Fruit fly (Drosophila melanogaster) whole organism, embryonic: ENCODE measurements around the gene CG9673.

Experiments used
- CG10959 ChIP-seq: fragments of 200-800 bp; sonication (Bioruptor generic); IDR thresholded peaks from 2 replicates; pipeline ENCODE4 v1.3.6; 2022; ENCODE audit warnings: missing biosample characterization, missing genetic modification characterization
- CG12219 ChIP-seq: fragments of 200-800 bp; sonication (Bioruptor generic); optimal IDR thresholded peaks from 3 replicates; lab custom pipeline; 2018; ENCODE audit warnings: missing biosample characterization, mild to moderate bottlenecking, missing genetic modification characterization
- CG12769 ChIP-seq: fragments of 200-800 bp; sonication (Bioruptor generic); optimal IDR thresholded peaks from 2 replicates; lab custom pipeline; 2019; ENCODE audit warnings: missing biosample characterization, mild to moderate bottlenecking, missing genetic modification characterization, moderate library complexity
- CG14965 ChIP-seq: fragments of 200-800 bp; sonication (Bioruptor generic); optimal IDR thresholded peaks from 2 replicates; lab custom pipeline; 2016; ENCODE audit warnings: missing biosample characterization, missing genetic modification characterization, borderline replicate concordance
- CG15479 ChIP-seq: fragments of 200-800 bp; sonication (Bioruptor generic); optimal IDR thresholded peaks from 3 replicates; lab custom pipeline; 2019; ENCODE audit warnings: missing biosample characterization, mild to moderate bottlenecking, missing genetic modification characterization, moderate library complexity
- CG17359 ChIP-seq: fragments of 200-800 bp; sonication (Bioruptor generic); optimal IDR thresholded peaks from 3 replicates; lab custom pipeline; 2018; ENCODE audit warnings: missing biosample characterization, mild to moderate bottlenecking, missing genetic modification characterization, moderate library complexity
- CG17361 ChIP-seq: fragments of 200-800 bp; sonication (Bioruptor generic); IDR thresholded peaks from 3 replicates; pipeline ENCODE4 v1.3.6; 2022; ENCODE audit warnings: missing biosample characterization, missing genetic modification characterization
- CG18262 ChIP-seq: fragments of 200-800 bp; optimal IDR thresholded peaks from 3 replicates; lab custom pipeline; 2019; ENCODE audit warnings: missing biosample characterization, mild to moderate bottlenecking, missing genetic modification characterization, moderate library complexity
- CG18619 ChIP-seq: fragments of 200-800 bp; sonication (Bioruptor generic); optimal IDR thresholded peaks from 3 replicates; lab custom pipeline; 2017; ENCODE audit warnings: missing biosample characterization, mild to moderate bottlenecking, missing genetic modification characterization
- CG2199 ChIP-seq: fragments of 200-800 bp; sonication (Bioruptor generic); IDR thresholded peaks from 3 replicates; pipeline ENCODE4 v1.3.6; 2022; ENCODE audit warnings: missing biosample characterization, missing genetic modification characterization
- CG2712 ChIP-seq: fragments of 200-800 bp; optimal IDR thresholded peaks from 3 replicates; lab custom pipeline; 2019; ENCODE audit warnings: missing biosample characterization, mild to moderate bottlenecking, missing genetic modification characterization, moderate library complexity
- CG2875 ChIP-seq: fragments of 200-800 bp; sonication (Bioruptor generic); optimal IDR thresholded peaks from 2 replicates; lab custom pipeline; 2017; ENCODE audit warnings: missing biosample characterization, mild to moderate bottlenecking, missing genetic modification characterization, missing genetic modification reagents
- CG30020 ChIP-seq: fragments of 200-800 bp; optimal IDR thresholded peaks from 2 replicates; lab custom pipeline; 2019; ENCODE audit warnings: missing biosample characterization, mild to moderate bottlenecking, missing genetic modification characterization, moderate library complexity
- CG31365 ChIP-seq: fragments of 200-800 bp; sonication (Bioruptor generic); optimal IDR thresholded peaks from 2 replicates; lab custom pipeline; 2018; ENCODE audit warnings: missing biosample characterization, mild to moderate bottlenecking, missing genetic modification characterization
- CG3163 ChIP-seq: fragments of 200-800 bp; sonication (Bioruptor generic); optimal IDR thresholded peaks from 3 replicates; lab custom pipeline; 2016; ENCODE audit warnings: missing biosample characterization, missing genetic modification characterization
- CG33557 ChIP-seq: fragments of 200-800 bp; sonication (Bioruptor generic); optimal IDR thresholded peaks from 2 replicates; lab custom pipeline; 2019; ENCODE audit warnings: missing biosample characterization, mild to moderate bottlenecking, missing genetic modification characterization, moderate library complexity
- CG34224 ChIP-seq: fragments of 200-800 bp; sonication (Bioruptor generic); IDR thresholded peaks from 3 replicates; pipeline ENCODE4 v1.3.6; 2022; ENCODE audit warnings: missing biosample characterization, missing genetic modification characterization; ENCODE audit not compliant: partially characterized antibody
- CG43689 ChIP-seq: fragments of 200-800 bp; sonication (Bioruptor generic); IDR thresholded peaks from 2 replicates; pipeline ENCODE4 v1.3.6; 2022; ENCODE audit warnings: missing biosample characterization, missing genetic modification characterization
- CG4424 ChIP-seq: fragments of 200-800 bp; sonication (Bioruptor generic); optimal IDR thresholded peaks from 3 replicates; lab custom pipeline; 2016; ENCODE audit warnings: missing biosample characterization, missing genetic modification characterization
- CG6254 ChIP-seq: fragments of 200-800 bp; sonication (Bioruptor generic); optimal IDR thresholded peaks from 3 replicates; lab custom pipeline; 2017; ENCODE audit warnings: mild to moderate bottlenecking, missing biosample characterization, missing genetic modification reagents, missing genetic modification characterization
- CG6272 ChIP-seq: fragments of 200-800 bp; sonication (Bioruptor generic); IDR thresholded peaks from 2 replicates; pipeline ENCODE4 v1.3.6; 2022; ENCODE audit warnings: missing biosample characterization, missing genetic modification characterization
- CG9609 ChIP-seq: fragments of 200-800 bp; sonication (Bioruptor generic); optimal IDR thresholded peaks from 3 replicates; lab custom pipeline; 2016; ENCODE audit warnings: missing biosample characterization, missing genetic modification characterization
- CkIIα-i1 ChIP-seq: fragments of 200-800 bp; sonication (Bioruptor generic); IDR thresholded peaks from 2 replicates; pipeline ENCODE4 v1.3.6; 2022; ENCODE audit warnings: missing biosample characterization, missing genetic modification characterization
- CoRest ChIP-seq: fragments of 200-800 bp; sonication (Bioruptor generic); optimal IDR thresholded peaks from 3 replicates; lab custom pipeline; 2018; ENCODE audit warnings: missing biosample characterization, mild to moderate bottlenecking, missing genetic modification characterization, moderate library complexity
- D ChIP-seq, 2 experiments: fragments of 200-800 bp in 1 of 2; fragments of >200 bp in 1 of 2; sonication (Bioruptor generic) in 1 of 2; optimal IDR thresholded peaks; 2 replicates in 1 of 2; 3 replicates in 1 of 2; lab custom pipeline; 2017; ENCODE audit warnings: mild to moderate bottlenecking in 1 of 2, missing biosample characterization in 1 of 2, missing genetic modification characterization in 1 of 2, missing genetic modification reagents in 1 of 2
- ERR ChIP-seq: fragments of 200-800 bp; sonication (Bioruptor generic); optimal IDR thresholded peaks from 2 replicates; lab custom pipeline; 2016; ENCODE audit warnings: missing biosample characterization, missing genetic modification characterization
- Ets65A ChIP-seq: fragments of 200-800 bp; sonication (Bioruptor generic); peaks from one replicate; lab custom pipeline; 2016; ENCODE audit warnings: missing biosample characterization, missing genetic modification characterization
- Hmr ChIP-seq: fragments of 200-800 bp; sonication (Bioruptor generic); optimal IDR thresholded peaks from 3 replicates; lab custom pipeline; 2017; ENCODE audit warnings: mild to moderate bottlenecking, missing biosample characterization, missing genetic modification reagents, missing genetic modification characterization
- Hr39 ChIP-seq: fragments of >200 bp; optimal IDR thresholded peaks from 2 replicates; lab custom pipeline; 2017
- Lhr ChIP-seq: fragments of 200-800 bp; sonication (Bioruptor generic); optimal IDR thresholded peaks from 3 replicates; lab custom pipeline; 2017; ENCODE audit warnings: mild to moderate bottlenecking, missing biosample characterization, missing genetic modification reagents, missing genetic modification characterization
- Mrtf ChIP-seq: fragments of 200-800 bp; sonication (Bioruptor generic); IDR thresholded peaks from 3 replicates; pipeline ENCODE4 v1.3.6; 2022; ENCODE audit warnings: missing biosample characterization, missing genetic modification characterization
- Nf-YB ChIP-seq: fragments of 200-800 bp; sonication (Bioruptor generic); optimal IDR thresholded peaks from 3 replicates; lab custom pipeline; 2019; ENCODE audit warnings: missing biosample characterization, mild to moderate bottlenecking, missing genetic modification characterization, moderate library complexity
- Opbp ChIP-seq: fragments of 200-800 bp; sonication (Bioruptor generic); IDR thresholded peaks from 3 replicates; pipeline ENCODE4 v1.3.6; 2022; ENCODE audit warnings: missing biosample characterization, missing genetic modification characterization; ENCODE audit not compliant: partially characterized antibody
- Sox100B ChIP-seq: fragments of 200-800 bp; sonication (Bioruptor generic); optimal IDR thresholded peaks from 3 replicates; lab custom pipeline; 2018; ENCODE audit warnings: missing biosample characterization, mild to moderate bottlenecking, missing genetic modification characterization
- Trl ChIP-seq, 3 experiments: fragments of >200 bp in 2 of 3; fragments of 200-800 bp in 1 of 3; sonication (Bioruptor generic) in 1 of 3; optimal IDR thresholded peaks; 2 replicates in 1 of 3; 3 replicates in 2 of 3; lab custom pipeline; 2016 to 2017; ENCODE audit warnings: missing biosample characterization in 1 of 3, missing genetic modification characterization in 1 of 3
- Xrp1 ChIP-seq: fragments of 200-800 bp; sonication (Bioruptor generic); IDR thresholded peaks from 2 replicates; pipeline ENCODE4 v1.3.6; 2022; ENCODE audit warnings: missing biosample characterization, missing genetic modification characterization
- ash1 ChIP-seq: fragments of 200-800 bp; sonication (Bioruptor generic); optimal IDR thresholded peaks from 2 replicates; lab custom pipeline; 2018; ENCODE audit warnings: missing biosample characterization, mild to moderate bottlenecking, missing genetic modification characterization
- btn ChIP-seq: fragments of 200-800 bp; sonication (Bioruptor generic); optimal IDR thresholded peaks from 2 replicates; lab custom pipeline; 2016; ENCODE audit warnings: missing biosample characterization, missing genetic modification characterization
- chm ChIP-seq: fragments of 200-800 bp; sonication (Bioruptor generic); IDR thresholded peaks from 2 replicates; pipeline ENCODE4 v1.3.6; 2022; ENCODE audit warnings: missing biosample characterization, missing genetic modification characterization
- dmrt99B ChIP-seq: fragments of 200-800 bp; sonication (Bioruptor generic); optimal IDR thresholded peaks from 2 replicates; lab custom pipeline; 2018; ENCODE audit warnings: missing biosample characterization, mild to moderate bottlenecking, missing genetic modification characterization, moderate library complexity
- knrl ChIP-seq: fragments of 200-800 bp; sonication (Bioruptor generic); IDR thresholded peaks from 3 replicates; pipeline ENCODE4 v1.3.6; 2022; ENCODE audit warnings: missing biosample characterization, missing genetic modification characterization; ENCODE audit not compliant: partially characterized antibody
- pnt ChIP-seq: fragments of 200-800 bp; sonication (Bioruptor generic); optimal IDR thresholded peaks from 3 replicates; lab custom pipeline; 2016; ENCODE audit warnings: missing biosample characterization, missing genetic modification characterization
- ro ChIP-seq: fragments of 200-800 bp; sonication (Bioruptor generic); IDR thresholded peaks from 2 replicates; pipeline ENCODE4 v1.3.6; 2022; ENCODE audit warnings: missing biosample characterization, missing genetic modification characterization
- slou ChIP-seq: fragments of 200-800 bp; sonication (Bioruptor generic); optimal IDR thresholded peaks from 3 replicates; lab custom pipeline; 2016; ENCODE audit warnings: missing biosample characterization, missing genetic modification characterization
- slp2 ChIP-seq: fragments of 200-800 bp; sonication (Bioruptor generic); optimal IDR thresholded peaks from 2 replicates; lab custom pipeline; 2016; ENCODE audit warnings: missing biosample characterization, missing genetic modification characterization
- sob ChIP-seq: fragments of 200-800 bp; sonication (Bioruptor generic); IDR thresholded peaks from 2 replicates; pipeline ENCODE4 v1.3.6; 2022; ENCODE audit warnings: missing biosample characterization, missing genetic modification characterization
- ssp ChIP-seq: fragments of 200-800 bp; sonication (Bioruptor generic); IDR thresholded peaks from 2 replicates; pipeline ENCODE4 v1.3.6; 2022; ENCODE audit warnings: missing biosample characterization, missing genetic modification characterization
- trem ChIP-seq: fragments of 200-800 bp; optimal IDR thresholded peaks from 3 replicates; lab custom pipeline; 2019; ENCODE audit warnings: missing biosample characterization, mild to moderate bottlenecking, missing genetic modification characterization, moderate library complexity
- wdn ChIP-seq: fragments of 200-800 bp; sonication (Bioruptor generic); IDR thresholded peaks from 2 replicates; pipeline ENCODE4 v1.3.6; 2022; ENCODE audit warnings: missing biosample characterization, missing genetic modification characterization
- zen ChIP-seq: fragments of 200-800 bp; sonication (Bioruptor generic); optimal IDR thresholded peaks from 3 replicates; lab custom pipeline; 2018; ENCODE audit warnings: missing biosample characterization, mild to moderate bottlenecking, missing genetic modification characterization, moderate library complexity
- zf30C ChIP-seq: fragments of 200-800 bp; sonication (Bioruptor generic); optimal IDR thresholded peaks from 3 replicates; lab custom pipeline; 2018; ENCODE audit warnings: missing biosample characterization, mild to moderate bottlenecking, missing genetic modification characterization

CG9673 gene

dm6 chrX:16746824-16747223, 43.1 kb upstream of the CG9673 start (continued):
- TF ChIP-seq slou (GFP tag; lab: Kevin White, UChicago): no peak
- TF ChIP-seq CG43689 (GFP tag; lab: Robert Waterston, UW): no peak
- TF ChIP-seq ssp (GFP tag; lab: Robert Waterston, UW): no peak
- TF ChIP-seq CoRest (tag; lab: Kevin White, UChicago): no peak
- TF ChIP-seq Sox100B (GFP tag; lab: Kevin White, UChicago): peak; percentile 11
- peak; percentile 11 for TF ChIP-seq CG17359 (tag; lab: Kevin White, UChicago)
- no peak for TF ChIP-seq Nf-YB (GFP tag; lab: Kevin White, UChicago)
- TF ChIP-seq CG33557: no peak
- no peak for TF ChIP-seq CG2875 (GFP tag; lab: Kevin White, UChicago)
- no peak for TF ChIP-seq CG9609 (GFP tag; lab: Kevin White, UChicago)
- TF ChIP-seq CkIIα-i1 (GFP tag; lab: Robert Waterston, UW): no peak
- TF ChIP-seq knrl (GFP tag; lab: Robert Waterston, UW): no peak
- no peak for TF ChIP-seq Hr39 (lab: Kevin White, UChicago)
- no peak for TF ChIP-seq CG2712 (tag; lab: Kevin White, UChicago)
- TF ChIP-seq slp2 (GFP tag; lab: Kevin White, UChicago): no peak
- TF ChIP-seq Opbp: no peak
- TF ChIP-seq ERR: no peak
- TF ChIP-seq CG18262 (tag; lab: Kevin White, UChicago): no peak
- TF ChIP-seq CG4424 (GFP tag; lab: Kevin White, UChicago): peak; percentile 34
- TF ChIP-seq zf30C (GFP tag; lab: Kevin White, UChicago): no peak
- TF ChIP-seq CG15479 (GFP tag; lab: Kevin White, UChicago): no peak
- peak; percentile 3 for TF ChIP-seq Ets65A (GFP tag; lab: Kevin White, UChicago)
- no peak for TF ChIP-seq CG31365 (tag; lab: Kevin White, UChicago)
- no peak for TF ChIP-seq CG34224 (GFP tag; lab: Robert Waterston, UW)
- no peak for TF ChIP-seq CG18619 (GFP tag; lab: Kevin White, UChicago)
- no peak for TF ChIP-seq ash1 (GFP tag; lab: Kevin White, UChicago)
- TF ChIP-seq CG12769 (tag; lab: Kevin White, UChicago): no peak
- TF ChIP-seq CG2199 (GFP tag; lab: Robert Waterston, UW): peak; percentile 92
- TF ChIP-seq trem: peak; percentile 69
- no peak for TF ChIP-seq Lhr (GFP tag; lab: Kevin White, UChicago)
- no peak for TF ChIP-seq CG30020 (tag; lab: Kevin White, UChicago)
- no peak for TF ChIP-seq pnt (GFP tag; lab: Kevin White, UChicago)
- TF ChIP-seq zen (tag; lab: Kevin White, UChicago): no peak
- TF ChIP-seq Xrp1 (GFP tag; lab: Robert Waterston, UW): 0 out of 2 replicates have a peak, but pooled peaks have one; percentile 14
- TF ChIP-seq CG3163 (GFP tag; lab: Kevin White, UChicago): no peak
- TF ChIP-seq btn: no peak
- TF ChIP-seq CG12219: peak; percentile 8
- no peak for TF ChIP-seq sob (GFP tag; lab: Robert Waterston, UW)
- TF ChIP-seq CG14965 (GFP tag; lab: Kevin White, UChicago): peak; percentile 93
- TF ChIP-seq CG6272 (GFP tag; lab: Robert Waterston, UW): no peak
- TF ChIP-seq CG10959 (GFP tag; lab: Robert Waterston, UW): no peak
- TF ChIP-seq Mrtf (GFP tag; lab: Robert Waterston, UW): no peak
- TF ChIP-seq D (optimal IDR thresholded peaks at IDR 0.05; lab: Kevin White, UChicago): no peak
- TF ChIP-seq D (GFP tag; optimal IDR thresholded peaks at IDR 0.05; lab: Kevin White, UChicago): no peak
- peak; percentile 34 for TF ChIP-seq CG6254
- no peak for TF ChIP-seq ro
- TF ChIP-seq Trl (optimal IDR thresholded peaks at IDR 0.05; lab: Kevin White, UChicago): no peak
- no peak for TF ChIP-seq Trl (GFP tag; optimal IDR thresholded peaks at IDR 0.05; lab: Kevin White, UChicago)
- peak; percentile 30 for TF ChIP-seq dmrt99B (tag; lab: Kevin White, UChicago)
- TF ChIP-seq chm (GFP tag; lab: Robert Waterston, UW): 0 out of 2 replicates have a peak, but pooled peaks have one; percentile 14
- TF ChIP-seq Hmr (GFP tag; lab: Kevin White, UChicago): no peak
- TF ChIP-seq CG17361: no peak
- no peak for TF ChIP-seq wdn
